Worm (Caenorhabditis elegans) whole organism, mixed stage, embryonic: Measurements from ENCODE around the gene F54D5.15.

Experiments
- bed-3 ChIP-seq: fragments of 200-800 bp; sonication (Bioruptor generic); optimal IDR thresholded peaks from 3 replicates; lab custom pipeline; 2018; ENCODE audit warnings: mild to moderate bottlenecking, missing genetic modification characterization, moderate library complexity, missing compliant biosample characterization
- ces-1 ChIP-seq: fragments of 150-350 bp; optimal IDR thresholded peaks from 2 replicates; lab custom pipeline; 2014; ENCODE audit warnings: missing biosample characterization, missing genetic modification reagents, missing genetic modification characterization
- cnd-1 ChIP-seq: fragments of 200-800 bp; sonication (Bioruptor generic); optimal IDR thresholded peaks from 2 replicates; lab custom pipeline; 2018; ENCODE audit warnings: mild to moderate bottlenecking, missing genetic modification characterization, missing compliant biosample characterization
- lin-32 ChIP-seq: fragments of 200-800 bp; sonication (Bioruptor generic); optimal IDR thresholded peaks from 2 replicates; lab custom pipeline; 2018; ENCODE audit warnings: mild to moderate bottlenecking, missing genetic modification characterization, missing compliant biosample characterization
- nhr-28 ChIP-seq: fragments of 150-350 bp; optimal IDR thresholded peaks from 2 replicates; lab custom pipeline; 2014; ENCODE audit warnings: missing biosample characterization, missing genetic modification characterization
- nhr-76 ChIP-seq: sonication (generic microtip); optimal IDR thresholded peaks from 2 replicates; lab custom pipeline; 2017; ENCODE audit warnings: missing biosample characterization, missing genetic modification characterization
- pha-4 ChIP-seq: fragments of 150-350 bp; optimal IDR thresholded peaks from 2 replicates; lab custom pipeline; 2018; ENCODE audit warnings: missing biosample characterization, missing genetic modification reagents, missing genetic modification characterization
- snpc-4 ChIP-seq: fragments of 150-350 bp; optimal IDR thresholded peaks from 2 replicates; lab custom pipeline; 2014; ENCODE audit warnings: missing biosample characterization, missing genetic modification characterization
- unc-62 ChIP-seq: fragments of 150-350 bp; optimal IDR thresholded peaks from 2 replicates; lab custom pipeline; 2014; ENCODE audit warnings: missing biosample characterization, missing genetic modification reagents, missing genetic modification characterization
- ztf-11 ChIP-seq: fragments of 150-350 bp; optimal IDR thresholded peaks from 2 replicates; lab custom pipeline; 2014; ENCODE audit warnings: missing biosample characterization, missing genetic modification characterization

ce11 chrII:11535924-11536323 lies 28.1 kb downstream of the F54D5.15 start:
- TF ChIP-seq bed-3 (GFP tag; lab: Kevin White, UChicago): no peak
- TF ChIP-seq cnd-1 (tag; lab: Kevin White, UChicago): no peak
- no peak for TF ChIP-seq nhr-76 (tag; lab: Kevin White, UChicago)
- TF ChIP-seq ztf-11: no peak
- TF ChIP-seq pha-4: no peak
- TF ChIP-seq lin-32: no peak
- TF ChIP-seq ces-1 (GFP tag; lab: Kevin White, UChicago): no peak
- no peak for TF ChIP-seq nhr-28 (tag; lab: Kevin White, UChicago)
- TF ChIP-seq snpc-4 (tag; lab: Kevin White, UChicago): no peak
- no peak for TF ChIP-seq unc-62 (GFP tag; lab: Kevin White, UChicago)
